Fruit fly (Drosophila melanogaster) whole organism, embryonic: Measurements from ENCODE around the gene ari-1.

Experiments used
- Atf6 ChIP-seq: fragments of 200-800 bp; sonication (Bioruptor generic); IDR thresholded peaks from 2 replicates; pipeline ENCODE4 v1.3.6; 2022; ENCODE audit warnings: missing biosample characterization, missing genetic modification characterization
- CG11695 ChIP-seq: fragments of 200-800 bp; sonication (Bioruptor generic); IDR thresholded peaks from 3 replicates; pipeline ENCODE4 v1.3.6; 2022; ENCODE audit warnings: missing biosample characterization, missing genetic modification characterization
- CG17829 ChIP-seq: fragments of 200-800 bp; optimal IDR thresholded peaks from 2 replicates; lab custom pipeline; 2019; ENCODE audit warnings: missing biosample characterization, mild to moderate bottlenecking, missing genetic modification characterization, moderate library complexity
- CG32767 ChIP-seq: fragments of 200-800 bp; sonication (Bioruptor generic); IDR thresholded peaks from 2 replicates; pipeline ENCODE4 v1.3.6; 2022; ENCODE audit warnings: missing biosample characterization, missing genetic modification characterization
- CG34376 ChIP-seq: fragments of 200-800 bp; sonication (Bioruptor generic); optimal IDR thresholded peaks from 2 replicates; lab custom pipeline; 2018; ENCODE audit warnings: missing biosample characterization, mild to moderate bottlenecking, missing genetic modification characterization
- CG4328 ChIP-seq: fragments of 200-800 bp; sonication (Bioruptor generic); optimal IDR thresholded peaks from 3 replicates; lab custom pipeline; 2017; ENCODE audit warnings: missing biosample characterization, missing genetic modification reagents, missing genetic modification characterization
- CG6654 ChIP-seq: fragments of 200-800 bp; sonication (Bioruptor generic); optimal IDR thresholded peaks from 2 replicates; lab custom pipeline; 2017; ENCODE audit warnings: missing biosample characterization, mild to moderate bottlenecking, missing genetic modification characterization
- CG8765 ChIP-seq: fragments of 200-800 bp; sonication (Bioruptor generic); IDR thresholded peaks from 2 replicates; pipeline ENCODE4 v1.3.6; 2022; ENCODE audit warnings: missing biosample characterization, missing genetic modification characterization
- CG9876 ChIP-seq: fragments of 200-800 bp; sonication (Bioruptor generic); optimal IDR thresholded peaks from 2 replicates; lab custom pipeline; 2016; ENCODE audit warnings: missing biosample characterization, missing genetic modification characterization
- Camta ChIP-seq: fragments of 200-800 bp; sonication (Bioruptor generic); optimal IDR thresholded peaks from 2 replicates; lab custom pipeline; 2016; ENCODE audit warnings: missing biosample characterization, missing genetic modification characterization
- D19B ChIP-seq: fragments of 200-800 bp; sonication (Bioruptor generic); optimal IDR thresholded peaks from 2 replicates; lab custom pipeline; 2017; ENCODE audit warnings: missing biosample characterization, mild to moderate bottlenecking, missing genetic modification characterization
- GATAe ChIP-seq: fragments of 200-800 bp; sonication (Bioruptor generic); conservative IDR thresholded peaks from 2 replicates; pipeline ENCODE4 v1.3.6; 2022; ENCODE audit warnings: missing biosample characterization, missing genetic modification characterization
- Gsc ChIP-seq: fragments of 200-800 bp; sonication (Bioruptor generic); IDR thresholded peaks from 2 replicates; pipeline ENCODE4 v1.3.6; 2022; ENCODE audit warnings: missing biosample characterization, missing genetic modification characterization
- Hey ChIP-seq: fragments of 200-800 bp; sonication (Bioruptor generic); optimal IDR thresholded peaks from 3 replicates; lab custom pipeline; 2018; ENCODE audit warnings: missing biosample characterization, mild to moderate bottlenecking, missing genetic modification characterization
- Hsf ChIP-seq: fragments of 200-800 bp; sonication (Bioruptor generic); optimal IDR thresholded peaks from 3 replicates; lab custom pipeline; 2016; ENCODE audit warnings: missing biosample characterization, missing genetic modification characterization
- Lhr ChIP-seq: fragments of 200-800 bp; sonication (Bioruptor generic); optimal IDR thresholded peaks from 3 replicates; lab custom pipeline; 2017; ENCODE audit warnings: mild to moderate bottlenecking, missing biosample characterization, missing genetic modification reagents, missing genetic modification characterization
- Max ChIP-seq: fragments of 200-800 bp; sonication (Bioruptor generic); optimal IDR thresholded peaks from 2 replicates; lab custom pipeline; 2016; ENCODE audit warnings: missing biosample characterization, mild to moderate bottlenecking, missing genetic modification characterization
- Nf-YB ChIP-seq: fragments of 200-800 bp; sonication (Bioruptor generic); optimal IDR thresholded peaks from 3 replicates; lab custom pipeline; 2019; ENCODE audit warnings: missing biosample characterization, mild to moderate bottlenecking, missing genetic modification characterization, moderate library complexity
- Rfx ChIP-seq: fragments of 200-800 bp; sonication (Bioruptor generic); IDR thresholded peaks from 2 replicates; pipeline ENCODE4 v1.3.6; 2022; ENCODE audit warnings: missing biosample characterization, missing genetic modification characterization
- Sin3A ChIP-seq: fragments of >200 bp; optimal IDR thresholded peaks from 2 replicates; lab custom pipeline; 2018
- Six4 ChIP-seq: fragments of 200-800 bp; sonication (Bioruptor generic); optimal IDR thresholded peaks from 2 replicates; lab custom pipeline; 2016; ENCODE audit warnings: missing biosample characterization, missing genetic modification characterization
- Sry-δ ChIP-seq: fragments of 200-800 bp; sonication (Bioruptor generic); optimal IDR thresholded peaks from 2 replicates; lab custom pipeline; 2016; ENCODE audit warnings: missing biosample characterization, missing genetic modification characterization
- Usf ChIP-seq: fragments of 200-800 bp; sonication (Bioruptor generic); optimal IDR thresholded peaks from 2 replicates; lab custom pipeline; 2017; ENCODE audit warnings: missing genotype, missing biosample characterization, missing genetic modification characterization
- ac ChIP-seq: fragments of 200-800 bp; sonication (Bioruptor generic); optimal IDR thresholded peaks from 3 replicates; lab custom pipeline; 2017; ENCODE audit warnings: missing biosample characterization, mild to moderate bottlenecking, missing genetic modification characterization
- az2 ChIP-seq: fragments of 200-800 bp; sonication (Bioruptor generic); optimal IDR thresholded peaks from 3 replicates; lab custom pipeline; 2016; ENCODE audit warnings: missing biosample characterization, missing genetic modification characterization
- bsh ChIP-seq, 2 experiments: fragments of 200-800 bp; sonication (Bioruptor generic); optimal IDR thresholded peaks; 2 replicates each; lab custom pipeline; 2017 to 2018; ENCODE audit warnings: mild to moderate bottlenecking in 2 of 2, missing biosample characterization in 2 of 2, missing genetic modification characterization in 2 of 2, moderate library complexity in 1 of 2
- cato ChIP-seq: fragments of 200-800 bp; sonication (Bioruptor generic); optimal IDR thresholded peaks from 2 replicates; lab custom pipeline; 2016; ENCODE audit warnings: missing biosample characterization, missing genetic modification characterization, borderline replicate concordance
- chn ChIP-seq: fragments of 200-800 bp; sonication (Bioruptor generic); optimal IDR thresholded peaks from 2 replicates; lab custom pipeline; 2016; ENCODE audit warnings: missing biosample characterization, missing genetic modification characterization
- dm ChIP-seq: fragments of 200-800 bp; sonication (Bioruptor generic); optimal IDR thresholded peaks from 3 replicates; lab custom pipeline; 2016; ENCODE audit warnings: missing biosample characterization, missing genetic modification characterization
- emc ChIP-seq: fragments of 200-800 bp; sonication (Bioruptor generic); optimal IDR thresholded peaks from 2 replicates; lab custom pipeline; 2016; ENCODE audit warnings: missing biosample characterization, missing genetic modification characterization
- en ChIP-seq: fragments of 200-800 bp; sonication (Bioruptor generic); optimal IDR thresholded peaks from 2 replicates; lab custom pipeline; 2016; ENCODE audit warnings: missing biosample characterization, missing genetic modification characterization
- fd96Cb ChIP-seq: fragments of 200-800 bp; sonication (Bioruptor generic); optimal IDR thresholded peaks from 2 replicates; lab custom pipeline; 2018; ENCODE audit warnings: missing biosample characterization, mild to moderate bottlenecking, missing genetic modification characterization, moderate library complexity
- ftz-f1 ChIP-seq: fragments of 200-800 bp; sonication (Bioruptor generic); optimal IDR thresholded peaks from 2 replicates; lab custom pipeline; 2016; ENCODE audit warnings: missing biosample characterization, missing genetic modification characterization
- gfzf ChIP-seq: fragments of 200-800 bp; sonication (Bioruptor generic); optimal IDR thresholded peaks from 2 replicates; lab custom pipeline; 2016; ENCODE audit warnings: missing biosample characterization, mild to moderate bottlenecking, missing genetic modification characterization, moderate library complexity
- gsb-n ChIP-seq: fragments of 200-800 bp; sonication (Bioruptor generic); optimal IDR thresholded peaks from 3 replicates; lab custom pipeline; 2018; ENCODE audit warnings: missing biosample characterization, mild to moderate bottlenecking, missing genetic modification characterization
- hth ChIP-seq: fragments of >200 bp; optimal IDR thresholded peaks from 2 replicates; lab custom pipeline; 2017; ENCODE audit warnings: inconsistent platforms
- ind ChIP-seq: fragments of 200-800 bp; sonication (Bioruptor generic); optimal IDR thresholded peaks from 3 replicates; lab custom pipeline; 2016; ENCODE audit warnings: missing biosample characterization, missing genetic modification characterization
- lbe ChIP-seq: fragments of 200-800 bp; sonication (Bioruptor generic); optimal IDR thresholded peaks from 2 replicates; lab custom pipeline; 2016; ENCODE audit warnings: missing biosample characterization, mild to moderate bottlenecking, missing genetic modification characterization
- luna ChIP-seq: fragments of 200-800 bp; sonication (Bioruptor generic); optimal IDR thresholded peaks from 2 replicates; lab custom pipeline; 2016; ENCODE audit warnings: missing biosample characterization, missing genetic modification characterization
- nerfin-2 ChIP-seq: fragments of 200-800 bp; sonication (Bioruptor generic); IDR thresholded peaks from 2 replicates; pipeline ENCODE4 v1.3.6; 2022; ENCODE audit warnings: missing biosample characterization, missing genetic modification characterization; ENCODE audit not compliant: partially characterized antibody
- odd ChIP-seq: fragments of 200-800 bp; sonication (Bioruptor generic); optimal IDR thresholded peaks from 2 replicates; lab custom pipeline; 2017; ENCODE audit warnings: missing biosample characterization, mild to moderate bottlenecking, missing genetic modification characterization
- phol ChIP-seq: fragments of 200-800 bp; sonication (Bioruptor generic); optimal IDR thresholded peaks from 3 replicates; lab custom pipeline; 2018; ENCODE audit warnings: missing biosample characterization, mild to moderate bottlenecking, missing genetic modification characterization, moderate library complexity
- pzg ChIP-seq: fragments of 200-800 bp; sonication (Bioruptor generic); optimal IDR thresholded peaks from 3 replicates; lab custom pipeline; 2018; ENCODE audit warnings: missing biosample characterization, mild to moderate bottlenecking, missing genetic modification characterization, moderate library complexity
- repo ChIP-seq: fragments of 200-800 bp; sonication (Bioruptor generic); optimal IDR thresholded peaks from 2 replicates; lab custom pipeline; 2016; ENCODE audit warnings: missing biosample characterization, missing genetic modification characterization
- shn ChIP-seq: fragments of 200-800 bp; sonication (Bioruptor generic); optimal IDR thresholded peaks from 3 replicates; lab custom pipeline; 2016; ENCODE audit warnings: missing biosample characterization, missing genetic modification characterization
- slbo ChIP-seq: fragments of 200-800 bp; sonication (Bioruptor generic); IDR thresholded peaks from 2 replicates; pipeline ENCODE4 v1.3.6; 2022; ENCODE audit warnings: missing biosample characterization, missing genetic modification characterization
- sqz ChIP-seq: fragments of 200-800 bp; sonication (Bioruptor generic); optimal IDR thresholded peaks from 3 replicates; lab custom pipeline; 2018; ENCODE audit warnings: missing biosample characterization, mild to moderate bottlenecking, missing genetic modification characterization
- ssp ChIP-seq: fragments of 200-800 bp; sonication (Bioruptor generic); IDR thresholded peaks from 2 replicates; pipeline ENCODE4 v1.3.6; 2022; ENCODE audit warnings: missing biosample characterization, missing genetic modification characterization
- tgo ChIP-seq: fragments of 200-800 bp; sonication (Bioruptor generic); IDR thresholded peaks from 3 replicates; pipeline ENCODE4 v1.3.6; 2022; ENCODE audit warnings: missing biosample characterization, missing genetic modification characterization
- vnd ChIP-seq: fragments of 200-800 bp; sonication (Bioruptor generic); IDR thresholded peaks from 3 replicates; pipeline ENCODE4 v1.3.6; 2022; ENCODE audit warnings: missing biosample characterization, missing genetic modification characterization; ENCODE audit not compliant: partially characterized antibody
- wor ChIP-seq: fragments of 200-800 bp; sonication (Bioruptor generic); IDR thresholded peaks from 2 replicates; pipeline ENCODE4 v1.3.6; 2022; ENCODE audit warnings: missing biosample characterization, missing genetic modification characterization
- zfh2 ChIP-seq: fragments of 200-800 bp; sonication (Bioruptor generic); optimal IDR thresholded peaks from 2 replicates; lab custom pipeline; 2016; ENCODE audit warnings: missing biosample characterization, missing genetic modification characterization

The ari-1 gene

dm6 chrX:18085470-18085797, 52.1 kb downstream of the ari-1 start, which contains the start of gene Ada3 (continued):
- TF ChIP-seq fd96Cb (tag; lab: Kevin White, UChicago) (peak; percentile 68), Hey (tag; lab: Kevin White, UChicago) (peak; percentile 37), lbe (GFP tag; lab: Kevin White, UChicago) (peak; percentile 61), repo (peak; percentile 27), CG17829 (peak; percentile 65), vnd (GFP tag; lab: Robert Waterston, UW) (no peak), Six4 (GFP tag; lab: Kevin White, UChicago) (peak; percentile 57), cato (GFP tag; lab: Kevin White, UChicago) (peak; percentile 72), ssp (GFP tag; lab: Robert Waterston, UW) (peak; percentile 47), CG8765 (GFP tag; lab: Robert Waterston, UW) (no peak), Nf-YB (GFP tag; lab: Kevin White, UChicago) (peak; percentile 16), luna (GFP tag; lab: Kevin White, UChicago) (no peak), shn (peak; percentile 70), CG6654 (no peak), Atf6 (GFP tag; lab: Robert Waterston, UW) (peak; percentile 64; the same call in 1 of the 2 replicates), gfzf (GFP tag; lab: Kevin White, UChicago) (peak; percentile 78), bsh (GFP tag; optimal IDR thresholded peaks at IDR 0.05; lab: Kevin White, UChicago) (peak in 1 of 2 experiments; percentile 64), ftz-f1 (GFP tag; lab: Kevin White, UChicago) (no peak), gsb-n (tag; lab: Kevin White, UChicago) (peak; percentile 36), emc (GFP tag; lab: Kevin White, UChicago) (peak; percentile 65), sqz (peak; percentile 34), Gsc (GFP tag; lab: Robert Waterston, UW) (no peak), en (GFP tag; lab: Kevin White, UChicago) (no peak), GATAe (GFP tag; lab: Robert Waterston, UW) (no peak), CG9876 (GFP tag; lab: Kevin White, UChicago) (peak; percentile 37), slbo (peak; percentile 76), D19B (GFP tag; lab: Kevin White, UChicago) (peak; percentile 50), wor (GFP tag; lab: Robert Waterston, UW) (no peak), phol (tag; lab: Kevin White, UChicago) (peak; percentile 83), CG34376 (GFP tag; lab: Kevin White, UChicago) (peak; percentile 39), CG11695 (GFP tag; lab: Robert Waterston, UW) (peak; percentile 54; the same call in 1 of the 3 replicates), ind (peak; percentile 82), Camta (GFP tag; lab: Kevin White, UChicago) (peak; percentile 64), pzg (GFP tag; lab: Kevin White, UChicago) (peak; percentile 65), dm (GFP tag; lab: Kevin White, UChicago) (peak; percentile 75), az2 (GFP tag; lab: Kevin White, UChicago) (peak; percentile 70), Rfx (GFP tag; lab: Robert Waterston, UW) (peak; percentile 79; the same call in 1 of the 2 replicates), chn (GFP tag; lab: Kevin White, UChicago) (peak; percentile 61), CG4328 (peak; percentile 36), hth (no peak), Hsf (GFP tag; lab: Kevin White, UChicago) (peak; percentile 87), Max (GFP tag; lab: Kevin White, UChicago) (peak; percentile 83), odd (GFP tag; lab: Kevin White, UChicago) (peak; percentile 53), Sry-δ (GFP tag; lab: Kevin White, UChicago) (peak; percentile 41), CG32767 (GFP tag; lab: Robert Waterston, UW) (no peak), tgo (GFP tag; lab: Robert Waterston, UW) (peak; percentile 69), Sin3A (peak; percentile 84), Usf (GFP tag; lab: Kevin White, UChicago) (peak; percentile 36), ac (GFP tag; lab: Kevin White, UChicago) (no peak), nerfin-2 (GFP tag; lab: Robert Waterston, UW) (no peak), zfh2 (GFP tag; lab: Kevin White, UChicago) (peak; percentile 75), Lhr (GFP tag; lab: Kevin White, UChicago) (peak; percentile 65)
